Fruit fly (Drosophila melanogaster) whole organism, embryonic: Measurements from ENCODE around the gene mbc.

ENCODE experiments used
- Abd-B ChIP-seq: fragments of 200-800 bp; sonication (Bioruptor generic); optimal IDR thresholded peaks from 2 replicates; lab custom pipeline; 2018; ENCODE audit warnings: missing biosample characterization, mild to moderate bottlenecking, missing genetic modification characterization, moderate library complexity
- Aef1 ChIP-seq: fragments of 200-800 bp; sonication (Bioruptor generic); IDR thresholded peaks from 3 replicates; pipeline ENCODE4 v1.3.6; 2022; ENCODE audit warnings: missing biosample characterization, missing genetic modification characterization
- Awh ChIP-seq: fragments of 200-800 bp; sonication (Bioruptor generic); IDR thresholded peaks from 2 replicates; pipeline ENCODE4, ENCODE4 v1.3.6; 2022; ENCODE audit warnings: missing biosample characterization, missing genetic modification characterization
- Bdp1 ChIP-seq: fragments of 200-800 bp; sonication (Bioruptor generic); optimal IDR thresholded peaks from 3 replicates; lab custom pipeline; 2016; ENCODE audit warnings: missing biosample characterization, missing genetic modification characterization
- C15 ChIP-seq: fragments of 200-800 bp; sonication (Bioruptor generic); IDR thresholded peaks from 3 replicates; pipeline ENCODE4 v1.3.6; 2022; ENCODE audit warnings: missing biosample characterization, missing genetic modification characterization
- CG11723 ChIP-seq: fragments of 200-800 bp; sonication (Bioruptor generic); optimal IDR thresholded peaks from 2 replicates; lab custom pipeline; 2017; ENCODE audit warnings: missing biosample characterization, mild to moderate bottlenecking, missing genetic modification characterization
- CG13123 ChIP-seq: fragments of 200-800 bp; sonication (Bioruptor generic); optimal IDR thresholded peaks from 2 replicates; lab custom pipeline; 2016; ENCODE audit warnings: missing biosample characterization, missing genetic modification characterization
- CG17359 ChIP-seq: fragments of 200-800 bp; sonication (Bioruptor generic); optimal IDR thresholded peaks from 3 replicates; lab custom pipeline; 2018; ENCODE audit warnings: missing biosample characterization, mild to moderate bottlenecking, missing genetic modification characterization, moderate library complexity
- CG18476 ChIP-seq: fragments of 200-800 bp; sonication (Bioruptor generic); optimal IDR thresholded peaks from 2 replicates; lab custom pipeline; 2016; ENCODE audit warnings: missing biosample characterization, mild to moderate bottlenecking, missing genetic modification characterization
- CG3163 ChIP-seq: fragments of 200-800 bp; sonication (Bioruptor generic); optimal IDR thresholded peaks from 3 replicates; lab custom pipeline; 2016; ENCODE audit warnings: missing biosample characterization, missing genetic modification characterization
- CG7745 ChIP-seq: fragments of 200-800 bp; sonication (Bioruptor generic); optimal IDR thresholded peaks from 2 replicates; lab custom pipeline; 2018; ENCODE audit warnings: missing biosample characterization, mild to moderate bottlenecking, missing genetic modification characterization, moderate library complexity
- CG8478 ChIP-seq: fragments of >200 bp; optimal IDR thresholded peaks from 2 replicates; lab custom pipeline; 2018
- CG8944 ChIP-seq: fragments of 200-800 bp; sonication (Bioruptor generic); optimal IDR thresholded peaks from 3 replicates; lab custom pipeline; 2016; ENCODE audit warnings: missing biosample characterization, missing genetic modification characterization
- CG9727 ChIP-seq: fragments of 200-800 bp; sonication (Bioruptor generic); optimal IDR thresholded peaks from 3 replicates; lab custom pipeline; 2017; ENCODE audit warnings: missing biosample characterization, mild to moderate bottlenecking, missing genetic modification characterization
- CG9876 ChIP-seq: fragments of 200-800 bp; sonication (Bioruptor generic); optimal IDR thresholded peaks from 2 replicates; lab custom pipeline; 2016; ENCODE audit warnings: missing biosample characterization, missing genetic modification characterization
- Dfd ChIP-seq, 2 experiments: fragments of >200 bp; optimal IDR thresholded peaks; 2 replicates each; lab custom pipeline; 2017; ENCODE audit warnings: missing biosample characterization in 2 of 2, missing genetic modification characterization in 2 of 2
- Dip3 ChIP-seq: fragments of 200-800 bp; sonication (Bioruptor generic); optimal IDR thresholded peaks from 3 replicates; lab custom pipeline; 2016; ENCODE audit warnings: missing biosample characterization, missing genetic modification characterization
- HLH3B ChIP-seq: fragments of 200-800 bp; sonication (Bioruptor generic); IDR thresholded peaks from 2 replicates; pipeline ENCODE4 v1.3.6; 2022; ENCODE audit warnings: missing biosample characterization, missing genetic modification characterization
- HLHmδ ChIP-seq: fragments of 200-800 bp; sonication (Bioruptor generic); optimal IDR thresholded peaks from 2 replicates; lab custom pipeline; 2018; ENCODE audit warnings: missing biosample characterization, mild to moderate bottlenecking, missing genetic modification characterization, moderate library complexity
- Jarid2 ChIP-seq: fragments of 200-800 bp; sonication (Bioruptor generic); optimal IDR thresholded peaks from 3 replicates; lab custom pipeline; 2017; ENCODE audit warnings: mild to moderate bottlenecking, missing biosample characterization, missing genetic modification reagents, missing genetic modification characterization
- Lhr ChIP-seq: fragments of 200-800 bp; sonication (Bioruptor generic); optimal IDR thresholded peaks from 3 replicates; lab custom pipeline; 2017; ENCODE audit warnings: mild to moderate bottlenecking, missing biosample characterization, missing genetic modification reagents, missing genetic modification characterization
- Max ChIP-seq: fragments of 200-800 bp; sonication (Bioruptor generic); optimal IDR thresholded peaks from 2 replicates; lab custom pipeline; 2016; ENCODE audit warnings: missing biosample characterization, mild to moderate bottlenecking, missing genetic modification characterization
- Meics ChIP-seq: fragments of 200-800 bp; sonication (Bioruptor generic); optimal IDR thresholded peaks from 2 replicates; lab custom pipeline; 2017; ENCODE audit warnings: missing biosample characterization, mild to moderate bottlenecking, missing genetic modification characterization
- Mes4 ChIP-seq: fragments of 200-800 bp; sonication (Bioruptor generic); optimal IDR thresholded peaks from 2 replicates; lab custom pipeline; 2016; ENCODE audit warnings: missing biosample characterization, missing genetic modification characterization
- Nf-YB ChIP-seq: fragments of 200-800 bp; sonication (Bioruptor generic); optimal IDR thresholded peaks from 3 replicates; lab custom pipeline; 2019; ENCODE audit warnings: missing biosample characterization, mild to moderate bottlenecking, missing genetic modification characterization, moderate library complexity
- NfI ChIP-seq: fragments of 200-800 bp; sonication (Bioruptor generic); optimal IDR thresholded peaks from 3 replicates; lab custom pipeline; 2018; ENCODE audit warnings: missing biosample characterization, mild to moderate bottlenecking, missing genetic modification characterization, moderate library complexity
- Ravus ChIP-seq: fragments of 200-800 bp; sonication (Bioruptor generic); IDR thresholded peaks from 2 replicates; pipeline ENCODE4 v1.3.6; 2022; ENCODE audit warnings: missing biosample characterization, missing genetic modification characterization
- Xbp1 ChIP-seq: fragments of 200-800 bp; sonication (Bioruptor generic); optimal IDR thresholded peaks from 3 replicates; lab custom pipeline; 2016; ENCODE audit warnings: missing biosample characterization, mild to moderate bottlenecking, missing genetic modification characterization
- ac ChIP-seq: fragments of 200-800 bp; sonication (Bioruptor generic); optimal IDR thresholded peaks from 3 replicates; lab custom pipeline; 2017; ENCODE audit warnings: missing biosample characterization, mild to moderate bottlenecking, missing genetic modification characterization
- aop ChIP-seq: fragments of 200-800 bp; sonication (Bioruptor generic); IDR thresholded peaks from 2 replicates; pipeline ENCODE4 v1.3.6; 2022; ENCODE audit warnings: missing biosample characterization, missing genetic modification characterization
- cg ChIP-seq: fragments of 200-800 bp; sonication (Bioruptor generic); optimal IDR thresholded peaks from 3 replicates; lab custom pipeline; 2019; ENCODE audit warnings: missing biosample characterization, mild to moderate bottlenecking, missing genetic modification characterization, moderate library complexity
- corto ChIP-seq: fragments of 200-800 bp; sonication (Bioruptor generic); optimal IDR thresholded peaks from 2 replicates; lab custom pipeline; 2016; ENCODE audit warnings: missing biosample characterization, mild to moderate bottlenecking, missing genetic modification characterization, moderate library complexity
- croc ChIP-seq: fragments of 200-800 bp; sonication (Bioruptor generic); conservative IDR thresholded peaks from 3 replicates; pipeline ENCODE4 v1.3.6; 2022; ENCODE audit warnings: missing biosample characterization, missing genetic modification characterization
- danr ChIP-seq: fragments of 200-800 bp; sonication (Bioruptor generic); IDR thresholded peaks from 2 replicates; pipeline ENCODE4 v1.3.6; 2022; ENCODE audit warnings: missing biosample characterization, missing genetic modification characterization
- dmrt99B ChIP-seq: fragments of 200-800 bp; sonication (Bioruptor generic); optimal IDR thresholded peaks from 2 replicates; lab custom pipeline; 2018; ENCODE audit warnings: missing biosample characterization, mild to moderate bottlenecking, missing genetic modification characterization, moderate library complexity
- exex ChIP-seq: fragments of 200-800 bp; sonication (Bioruptor generic); optimal IDR thresholded peaks from 4 replicates; lab custom pipeline; 2018; ENCODE audit warnings: missing biosample characterization, mild to moderate bottlenecking, missing genetic modification characterization, moderate library complexity
- fd64A ChIP-seq: fragments of 200-800 bp; sonication (Bioruptor generic); optimal IDR thresholded peaks from 3 replicates; lab custom pipeline; 2018; ENCODE audit warnings: missing biosample characterization, mild to moderate bottlenecking, missing genetic modification characterization
- ftz-f1 ChIP-seq: fragments of 200-800 bp; sonication (Bioruptor generic); optimal IDR thresholded peaks from 2 replicates; lab custom pipeline; 2016; ENCODE audit warnings: missing biosample characterization, missing genetic modification characterization
- her ChIP-seq: fragments of 200-800 bp; sonication (Bioruptor generic); optimal IDR thresholded peaks from 2 replicates; lab custom pipeline; 2016; ENCODE audit warnings: missing biosample characterization, missing genetic modification characterization
- insv ChIP-seq, 2 experiments: fragments of 200-800 bp; sonication (Bioruptor generic); optimal IDR thresholded peaks; 3 replicates each; lab custom pipeline; 2016 to 2018; ENCODE audit warnings: missing biosample characterization in 2 of 2, missing genetic modification characterization in 2 of 2
- jing ChIP-seq: fragments of 200-800 bp; sonication (Bioruptor generic); optimal IDR thresholded peaks from 2 replicates; lab custom pipeline; 2018; ENCODE audit warnings: missing biosample characterization, mild to moderate bottlenecking, missing genetic modification characterization
- pan ChIP-seq, 4 experiments: fragments of >200 bp in 3 of 4; fragments of 200-800 bp in 1 of 4; sonication (Bioruptor generic) in 1 of 4; optimal IDR thresholded peaks in 3 of 4; IDR thresholded peaks in 1 of 4; 2 replicates each; pipeline versions ENCODE4 v1.3.6 to Lab custom; 2017 to 2022; ENCODE audit warnings: missing biosample characterization in 2 of 4, missing genetic modification characterization in 2 of 4, mixed read lengths in 1 of 4
- psq ChIP-seq: fragments of 200-800 bp; sonication (Bioruptor generic); optimal IDR thresholded peaks from 2 replicates; lab custom pipeline; 2017; ENCODE audit warnings: missing biosample characterization, missing genetic modification characterization
- slp2 ChIP-seq: fragments of 200-800 bp; sonication (Bioruptor generic); optimal IDR thresholded peaks from 2 replicates; lab custom pipeline; 2016; ENCODE audit warnings: missing biosample characterization, missing genetic modification characterization
- ssp ChIP-seq: fragments of 200-800 bp; sonication (Bioruptor generic); IDR thresholded peaks from 2 replicates; pipeline ENCODE4 v1.3.6; 2022; ENCODE audit warnings: missing biosample characterization, missing genetic modification characterization
- stc ChIP-seq: fragments of 200-800 bp; sonication (Bioruptor generic); IDR thresholded peaks from 2 replicates; pipeline ENCODE4 v1.3.6; 2022; ENCODE audit warnings: missing biosample characterization, missing genetic modification characterization
- trh ChIP-seq: fragments of 200-800 bp; sonication (Bioruptor generic); optimal IDR thresholded peaks from 2 replicates; lab custom pipeline; 2016; ENCODE audit warnings: missing biosample characterization, missing genetic modification characterization
- vfl ChIP-seq: fragments of 200-800 bp; sonication (Bioruptor generic); optimal IDR thresholded peaks from 2 replicates; lab custom pipeline; 2016; ENCODE audit warnings: missing biosample characterization, missing genetic modification characterization

mbc gene

dm6 chr3R:23782456-23783402 lies 1.2 kb downstream of the mbc start (continued):
- TF ChIP-seq CG8478 (lab: Kevin White, UChicago): no peak
- TF ChIP-seq Dip3 (GFP tag; lab: Kevin White, UChicago): peak; percentile 19
- peak; percentile 77 for TF ChIP-seq stc (GFP tag; lab: Robert Waterston, UW)
- TF ChIP-seq croc (GFP tag; lab: Robert Waterston, UW): peak; percentile 87
- peak; percentile 85 for TF ChIP-seq corto
- peak; percentile 87 for TF ChIP-seq Max (GFP tag; lab: Kevin White, UChicago)
- TF ChIP-seq her (GFP tag; lab: Kevin White, UChicago): peak; percentile 50
- TF ChIP-seq Dfd (GFP tag; optimal IDR thresholded peaks at IDR 0.05; lab: Kevin White, UChicago): no peak
- TF ChIP-seq CG9727: peak; percentile 93
- TF ChIP-seq HLH3B: peak; percentile 79
- peak; percentile 32; the same call in 1 of the 3 replicates for TF ChIP-seq Aef1 (GFP tag; lab: Robert Waterston, UW)
- TF ChIP-seq CG3163 (GFP tag; lab: Kevin White, UChicago): peak; percentile 37
- TF ChIP-seq Lhr (GFP tag; lab: Kevin White, UChicago): peak; percentile 71
- peak; percentile 64 for TF ChIP-seq Nf-YB (GFP tag; lab: Kevin White, UChicago)
- TF ChIP-seq CG18476: peak; percentile 87
- peak; percentile 36 for TF ChIP-seq cg (GFP tag; lab: Kevin White, UChicago)
- TF ChIP-seq ssp (GFP tag; lab: Robert Waterston, UW): peak; percentile 78
- TF ChIP-seq jing (GFP tag; lab: Kevin White, UChicago): peak; percentile 89
- peak; percentile 27; the same call in 1 of the 2 replicates for TF ChIP-seq aop (GFP tag; lab: Robert Waterston, UW)
- peak; percentile 85 for TF ChIP-seq slp2 (GFP tag; lab: Kevin White, UChicago)
- peak; percentile 79 for TF ChIP-seq CG11723 (GFP tag; lab: Kevin White, UChicago)
- peak; percentile 78 for TF ChIP-seq danr
- TF ChIP-seq CG13123: peak; percentile 77
- peak; percentile 54 for TF ChIP-seq Jarid2 (GFP tag; lab: Kevin White, UChicago)
- TF ChIP-seq Xbp1 (GFP tag; lab: Kevin White, UChicago): peak; percentile 91
- peak; percentile 55 for TF ChIP-seq fd64A (GFP tag; lab: Kevin White, UChicago)
- peak; percentile 71 for TF ChIP-seq NfI
- TF ChIP-seq Bdp1: peak; percentile 72
- peak; percentile 78 for TF ChIP-seq Meics
- TF ChIP-seq ac (GFP tag; lab: Kevin White, UChicago): peak; percentile 93
- peak; percentile 58 for TF ChIP-seq vfl (GFP tag; lab: Kevin White, UChicago)
- TF ChIP-seq pan (optimal IDR thresholded peaks at IDR 0.05; lab: Kevin White, UChicago): no peak
- TF ChIP-seq pan (GFP tag; optimal IDR thresholded peaks at IDR 0.05 in 1 of 2, IDR thresholded peaks at IDR 0.05 in 1 of 2): peak in 1 of 2 experiments; percentile 81
- TF ChIP-seq Awh (GFP tag; lab: Robert Waterston, UW): peak; percentile 69
- TF ChIP-seq psq (GFP tag; lab: Kevin White, UChicago): peak; percentile 52
- TF ChIP-seq CG8944 (GFP tag; lab: Kevin White, UChicago): peak; percentile 73
- peak; percentile 96 for TF ChIP-seq exex (tag; lab: Kevin White, UChicago)
- peak; percentile 84 for TF ChIP-seq Mes4 (GFP tag; lab: Kevin White, UChicago)
- TF ChIP-seq C15 (GFP tag; lab: Robert Waterston, UW): no peak
- TF ChIP-seq Abd-B (GFP tag; lab: Kevin White, UChicago): peak; percentile 89
- no peak for TF ChIP-seq CG9876
- peak; percentile 95 for TF ChIP-seq HLHmδ (GFP tag; lab: Kevin White, UChicago)
- TF ChIP-seq dmrt99B: peak; percentile 92
- TF ChIP-seq ftz-f1: peak; percentile 65
- TF ChIP-seq Ravus (GFP tag; lab: Robert Waterston, UW): no peak; the same call in 1 of the 2 replicates
- TF ChIP-seq CG17359 (tag; lab: Kevin White, UChicago): peak; percentile 91
- TF ChIP-seq CG7745 (tag; lab: Kevin White, UChicago): peak; percentile 62
- TF ChIP-seq insv (GFP tag; optimal IDR thresholded peaks at IDR 0.05; lab: Kevin White, UChicago): peak; percentile 1 to 42
- peak; percentile 75 for TF ChIP-seq trh (GFP tag; lab: Kevin White, UChicago)
